Worm (Caenorhabditis elegans): ENCODE data around the gene T22H9.1.

Gene T22H9.1

DNA sequence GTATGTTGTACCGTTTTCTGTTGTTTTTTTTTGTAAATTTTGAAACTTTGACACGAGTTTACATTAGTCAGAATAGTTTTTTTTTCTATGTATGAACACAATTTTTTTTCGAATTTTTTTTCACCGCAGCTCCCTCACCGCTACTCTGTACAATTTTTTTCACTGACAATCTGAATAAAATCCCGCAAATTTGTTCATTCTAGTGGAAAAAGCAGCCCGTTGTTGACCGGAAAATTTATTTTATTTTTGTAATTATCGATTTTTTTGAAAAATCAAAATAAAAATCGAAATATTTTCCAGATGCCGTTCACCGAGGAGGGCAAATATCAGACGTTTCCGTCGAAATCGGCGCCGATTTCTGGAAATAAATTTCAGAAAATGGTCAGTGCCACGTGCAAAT lies at the start of gene T22H9.1:
Gene T22H9.1, plus strand, starts transcription at position 301 of the 400 bp plus-strand sequence.
- TF ChIP-seq him-1 (tag; optimal IDR thresholded peaks at IDR 0.05) (no peak), W03F9.2 (tag; optimal IDR thresholded peaks at IDR 0.05) (no peak), dao-5 (tag; optimal IDR thresholded peaks at IDR 0.05) (no peak)

DNA sequence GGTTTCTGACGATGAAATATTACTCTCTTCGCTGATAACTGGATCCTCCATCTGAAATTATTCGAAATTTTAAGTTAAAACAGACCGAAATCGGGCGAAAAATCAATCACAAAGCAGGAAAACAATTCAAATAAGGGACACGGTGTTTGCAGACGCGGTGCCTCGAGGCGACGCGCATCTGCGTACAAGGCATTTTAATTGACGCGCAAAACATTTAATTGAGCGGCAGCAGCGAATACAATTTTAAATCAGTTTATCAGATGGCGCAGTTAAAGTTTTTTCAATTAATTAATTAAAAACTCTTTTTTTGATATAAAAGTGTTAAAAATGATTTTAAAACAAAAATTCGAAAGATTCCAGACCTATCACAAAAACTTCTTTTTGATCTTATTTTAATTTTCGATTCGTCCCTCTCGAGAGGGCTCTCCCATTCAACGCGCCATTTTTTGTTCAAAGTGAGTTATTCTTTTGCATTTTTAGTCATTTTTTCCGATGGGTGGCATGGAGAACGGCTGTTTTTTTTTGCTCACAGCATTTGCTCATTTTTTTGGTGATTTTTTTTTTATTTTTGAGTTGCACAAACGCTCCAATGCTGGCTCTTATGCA lies 48.0 kb upstream of the T22H9.1 start, which contains the start of gene phf-10:
Gene phf-10, minus strand, starts transcription at position 81 of the 606 bp plus-strand sequence.
- TF ChIP-seq W03F9.2 (tag; optimal IDR thresholded peaks at IDR 0.05) (no peak), him-1 (tag; optimal IDR thresholded peaks at IDR 0.05) (no peak), dao-5 (tag; optimal IDR thresholded peaks at IDR 0.05) (no peak)

DNA sequence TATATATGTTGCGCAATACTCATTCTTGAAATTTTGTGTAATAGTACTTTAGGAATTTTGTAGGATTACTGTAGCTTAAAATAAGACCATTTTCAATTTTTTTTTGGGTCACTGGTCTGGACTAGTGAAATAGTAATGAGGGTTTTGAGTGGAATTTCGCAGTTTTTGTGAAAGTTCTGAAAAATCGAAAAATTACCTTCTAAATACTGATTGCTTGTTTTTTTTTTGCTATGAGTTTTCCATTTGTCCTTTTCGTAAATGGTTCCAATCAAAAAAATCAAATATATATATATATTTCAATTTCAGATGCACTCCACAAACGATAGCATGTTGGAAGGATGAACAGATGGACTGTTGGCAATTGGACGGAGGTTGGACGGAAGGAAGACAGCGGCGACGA lies 47.1 kb upstream of the T22H9.1 start, which contains the start of gene nhr-15:
Gene nhr-15, plus strand, starts transcription at position 301 of the 400 bp plus-strand sequence.
- TF ChIP-seq dao-5 (tag; optimal IDR thresholded peaks at IDR 0.05) (no peak), W03F9.2 (tag; optimal IDR thresholded peaks at IDR 0.05) (no peak), him-1 (tag; optimal IDR thresholded peaks at IDR 0.05) (no peak)

DNA sequence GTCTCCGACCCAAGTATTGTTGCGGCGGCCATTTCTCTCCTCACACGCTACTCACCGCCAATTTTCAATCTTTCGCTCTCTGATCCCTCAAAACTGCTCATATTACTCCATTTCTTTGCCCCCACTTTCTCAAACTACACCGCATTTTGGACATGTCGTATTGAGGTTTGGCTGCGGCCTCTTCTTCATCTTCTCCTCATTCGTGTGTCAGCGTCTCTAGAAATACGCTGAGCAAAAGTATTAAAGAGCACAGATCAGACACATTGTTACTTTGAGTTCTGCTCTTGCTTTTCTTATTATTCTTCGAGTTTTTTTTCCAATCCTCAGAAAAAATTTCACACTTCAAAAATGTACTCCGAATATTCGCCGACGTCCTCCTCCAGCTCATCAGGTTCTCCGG lies 39.6 kb upstream of the T22H9.1 start:
- TF ChIP-seq him-1 (tag; optimal IDR thresholded peaks at IDR 0.05): no peak
- TF ChIP-seq W03F9.2 (tag; optimal IDR thresholded peaks at IDR 0.05): no peak
- TF ChIP-seq dao-5 (tag; optimal IDR thresholded peaks at IDR 0.05): no peak

DNA sequence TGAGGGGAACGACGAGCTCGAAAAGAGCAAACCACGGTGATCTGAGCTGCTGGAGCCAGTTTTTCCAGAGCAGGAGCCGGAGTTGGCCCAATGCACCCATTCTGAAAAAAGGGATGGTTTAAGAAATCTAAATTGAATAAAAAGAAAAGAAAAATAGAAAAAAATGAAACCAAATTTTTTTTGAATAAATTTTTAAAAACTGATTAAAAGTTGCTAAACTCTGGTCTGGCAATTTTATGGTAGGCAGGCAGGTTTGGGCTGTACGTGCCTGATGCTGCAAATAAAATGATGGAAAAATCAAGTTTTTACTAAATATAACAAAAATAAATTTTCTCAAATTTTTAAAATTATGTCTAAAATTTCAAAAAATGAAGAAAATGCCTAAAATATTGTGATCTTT lies 28.9 kb upstream of the T22H9.1 start, which contains the start of gene abt-4:
Gene abt-4, minus strand, starts transcription at position 101 of the 400 bp plus-strand sequence.
- TF ChIP-seq him-1 (tag; optimal IDR thresholded peaks at IDR 0.05): no peak
- no peak for TF ChIP-seq dao-5 (tag; optimal IDR thresholded peaks at IDR 0.05)
- no peak for TF ChIP-seq W03F9.2 (tag; optimal IDR thresholded peaks at IDR 0.05)

DNA sequence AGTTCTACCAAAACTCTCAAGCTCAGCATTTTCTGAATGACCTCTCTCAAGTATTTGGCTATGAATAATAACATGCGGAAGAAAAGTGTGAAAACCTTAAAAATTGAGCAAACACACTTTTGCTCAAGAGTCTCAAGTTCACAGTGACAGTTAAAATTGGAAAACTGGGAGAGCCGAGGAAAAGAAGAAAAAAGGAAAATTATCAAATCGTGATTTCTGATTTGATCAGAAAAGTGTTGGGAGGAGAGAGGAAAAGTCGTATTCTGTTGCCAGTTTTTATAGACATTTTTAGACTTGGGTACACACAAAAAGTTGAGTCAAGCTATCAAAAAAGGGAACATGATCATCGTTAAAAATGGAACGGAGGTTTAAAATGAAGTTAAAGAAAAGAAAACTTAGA lies 28.3 kb upstream of the T22H9.1 start:
- TF ChIP-seq dao-5 (tag; optimal IDR thresholded peaks at IDR 0.05) (no peak), him-1 (tag; optimal IDR thresholded peaks at IDR 0.05) (no peak), W03F9.2 (tag; optimal IDR thresholded peaks at IDR 0.05) (no peak)

DNA sequence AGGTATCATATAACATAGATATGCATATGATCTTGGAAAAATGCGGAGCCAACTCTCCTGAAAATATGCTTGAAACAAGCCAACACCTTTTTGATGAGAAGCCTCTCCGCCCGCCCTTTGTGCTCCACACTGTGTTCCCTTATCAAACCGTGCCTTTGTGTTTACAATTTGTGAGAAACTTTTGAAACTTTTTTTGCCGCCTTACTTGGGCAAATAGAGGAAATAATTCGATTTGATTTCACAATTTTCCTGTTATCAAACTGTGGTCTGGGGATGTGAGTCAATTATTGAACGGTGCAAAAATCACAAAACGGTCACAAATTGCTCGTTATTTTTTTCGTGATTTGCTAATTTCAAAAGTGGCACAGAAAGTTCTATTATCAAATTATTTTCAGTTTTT lies 27.0 kb upstream of the T22H9.1 start:
- TF ChIP-seq him-1 (tag; optimal IDR thresholded peaks at IDR 0.05) (no peak), dao-5 (tag; optimal IDR thresholded peaks at IDR 0.05) (no peak), W03F9.2 (tag; optimal IDR thresholded peaks at IDR 0.05) (no peak)

DNA sequence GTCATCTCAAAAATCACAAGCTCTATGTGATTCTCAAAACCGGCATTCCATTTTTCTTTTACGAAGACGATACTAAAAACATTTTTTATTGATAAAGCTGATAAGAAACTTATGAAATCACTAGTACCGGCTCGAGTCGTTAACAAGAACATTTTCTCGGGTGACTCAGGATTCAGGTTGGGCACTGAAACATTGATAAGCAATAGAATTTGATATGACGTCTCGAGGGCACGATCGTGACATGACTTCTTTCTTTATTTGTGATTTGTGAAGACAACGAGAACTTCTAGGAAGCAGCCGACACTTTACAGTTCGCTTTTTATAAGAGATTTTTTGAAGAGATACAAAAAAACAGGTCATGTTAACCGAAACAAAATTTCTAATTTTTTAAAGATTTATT lies 25.9 kb upstream of the T22H9.1 start:
- TF ChIP-seq dao-5 (tag; optimal IDR thresholded peaks at IDR 0.05): no peak
- TF ChIP-seq W03F9.2 (tag; optimal IDR thresholded peaks at IDR 0.05): no peak
- no peak for TF ChIP-seq him-1 (tag; optimal IDR thresholded peaks at IDR 0.05)

DNA sequence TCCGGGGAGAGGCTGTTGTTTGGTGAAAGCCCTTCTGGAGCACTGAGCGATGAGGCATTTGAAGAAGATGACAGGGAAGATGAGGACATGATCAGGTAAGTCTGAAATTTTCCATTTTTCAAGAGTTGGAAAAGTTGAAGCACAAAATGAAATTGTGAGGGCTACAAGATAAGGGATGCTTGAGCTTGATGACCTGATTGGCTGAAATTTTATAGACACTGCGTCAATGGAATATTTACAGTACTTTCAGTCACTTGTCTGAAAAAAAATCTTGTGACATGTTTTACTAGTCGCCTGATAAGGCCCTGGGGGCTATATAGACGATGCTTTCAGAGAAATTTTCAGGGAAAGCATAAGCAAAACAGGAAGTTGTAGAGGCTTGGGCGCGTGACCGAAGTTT lies 23.2 kb upstream of the T22H9.1 start, which contains the start of gene dmd-8:
Gene dmd-8, minus strand, starts transcription at position 101 of the 400 bp plus-strand sequence.
- TF ChIP-seq dao-5 (tag; optimal IDR thresholded peaks at IDR 0.05) (no peak), him-1 (tag; optimal IDR thresholded peaks at IDR 0.05) (no peak), W03F9.2 (tag; optimal IDR thresholded peaks at IDR 0.05) (no peak)

DNA sequence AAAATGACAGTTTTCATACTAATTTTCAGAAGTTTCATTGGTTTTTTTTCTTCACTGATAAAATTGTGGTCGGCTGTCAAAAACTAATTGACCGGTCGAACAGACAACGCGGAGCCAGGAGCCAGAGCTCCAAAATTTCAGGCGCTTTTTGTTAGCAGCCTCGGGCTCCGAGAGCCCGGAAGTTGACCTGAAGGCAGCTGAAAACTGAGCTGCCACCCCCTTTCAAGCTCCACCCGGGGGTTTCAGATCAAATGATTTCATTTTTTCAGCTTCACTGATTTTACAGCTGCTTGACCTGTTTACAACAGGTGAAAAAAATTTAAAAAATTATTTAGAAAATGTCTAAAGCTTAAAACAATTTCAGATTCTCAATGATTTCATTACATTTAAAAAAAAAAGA lies 17.2 kb upstream of the T22H9.1 start:
- no peak for TF ChIP-seq W03F9.2 (tag; optimal IDR thresholded peaks at IDR 0.05)
- no peak for TF ChIP-seq dao-5 (tag; optimal IDR thresholded peaks at IDR 0.05)
- TF ChIP-seq him-1 (tag; optimal IDR thresholded peaks at IDR 0.05): no peak

DNA sequence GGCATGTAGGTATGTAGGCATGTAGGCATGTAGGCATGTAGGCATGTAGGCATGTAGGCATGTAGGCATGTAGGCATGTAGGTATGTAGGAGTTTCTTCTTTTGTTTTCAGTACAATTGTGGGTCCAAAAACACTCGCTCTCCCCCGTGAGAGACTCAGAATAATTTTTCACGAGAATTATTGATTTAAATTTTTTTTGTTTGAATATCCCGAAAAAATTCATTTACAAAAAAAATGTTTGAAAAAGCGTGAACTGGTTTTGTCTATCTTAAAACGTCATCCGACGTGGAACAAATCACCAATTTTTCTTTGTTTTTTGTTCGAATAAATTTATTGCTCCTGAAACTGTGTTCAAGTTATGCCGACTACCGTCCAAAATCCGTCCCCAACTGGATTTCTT lies 16.4 kb upstream of the T22H9.1 start, which contains the start of gene wago-10:
Gene wago-10, plus strand, starts transcription at position 301 of the 400 bp plus-strand sequence.
- no peak for TF ChIP-seq W03F9.2 (tag; optimal IDR thresholded peaks at IDR 0.05)
- TF ChIP-seq him-1 (tag; optimal IDR thresholded peaks at IDR 0.05): no peak
- no peak for TF ChIP-seq dao-5 (tag; optimal IDR thresholded peaks at IDR 0.05)

DNA sequence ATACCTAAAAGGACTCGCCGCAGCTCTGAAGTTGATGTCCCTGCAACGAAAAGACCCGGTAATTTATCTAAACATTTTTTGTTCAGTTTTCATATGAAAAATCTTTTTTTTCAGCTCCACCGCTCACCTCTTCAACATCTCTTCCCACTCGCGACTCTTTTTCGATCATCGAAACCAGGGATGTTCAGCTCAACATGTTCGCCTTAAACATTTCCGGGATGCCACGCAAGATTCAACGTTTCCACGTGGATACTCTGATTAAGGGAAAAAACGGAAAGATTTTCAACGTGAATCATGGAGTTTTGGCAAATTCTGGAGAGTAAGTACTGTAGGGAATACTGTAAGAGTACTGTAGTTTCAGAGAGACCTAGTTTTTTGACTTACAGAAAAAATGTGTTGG lies 16.0 kb upstream of the T22H9.1 start:
- TF ChIP-seq him-1 (tag; optimal IDR thresholded peaks at IDR 0.05) (no peak), dao-5 (tag; optimal IDR thresholded peaks at IDR 0.05) (no peak), W03F9.2 (tag; optimal IDR thresholded peaks at IDR 0.05) (no peak)

DNA sequence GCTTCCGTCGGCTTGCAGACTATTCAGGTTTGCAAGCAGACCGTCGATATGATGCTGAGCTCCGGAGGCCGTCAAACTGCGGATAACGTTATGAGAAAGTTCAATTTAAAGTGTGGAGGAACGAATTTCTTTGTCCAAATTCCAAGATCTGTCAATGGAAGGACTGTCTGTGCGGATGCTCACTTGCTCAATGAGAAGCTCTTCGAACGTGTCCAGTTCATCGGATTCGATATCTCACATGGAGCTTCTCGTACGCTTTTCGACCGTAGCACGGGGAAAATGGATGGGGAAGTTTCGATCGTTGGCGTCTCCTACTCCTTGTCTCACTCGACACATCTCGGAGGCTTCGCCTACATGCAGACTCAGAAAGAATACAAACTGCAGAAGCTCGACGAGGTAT lies 13.6 kb upstream of the T22H9.1 start:
- TF ChIP-seq him-1 (tag; optimal IDR thresholded peaks at IDR 0.05) (no peak), W03F9.2 (tag; optimal IDR thresholded peaks at IDR 0.05) (no peak), dao-5 (tag; optimal IDR thresholded peaks at IDR 0.05) (no peak)

DNA sequence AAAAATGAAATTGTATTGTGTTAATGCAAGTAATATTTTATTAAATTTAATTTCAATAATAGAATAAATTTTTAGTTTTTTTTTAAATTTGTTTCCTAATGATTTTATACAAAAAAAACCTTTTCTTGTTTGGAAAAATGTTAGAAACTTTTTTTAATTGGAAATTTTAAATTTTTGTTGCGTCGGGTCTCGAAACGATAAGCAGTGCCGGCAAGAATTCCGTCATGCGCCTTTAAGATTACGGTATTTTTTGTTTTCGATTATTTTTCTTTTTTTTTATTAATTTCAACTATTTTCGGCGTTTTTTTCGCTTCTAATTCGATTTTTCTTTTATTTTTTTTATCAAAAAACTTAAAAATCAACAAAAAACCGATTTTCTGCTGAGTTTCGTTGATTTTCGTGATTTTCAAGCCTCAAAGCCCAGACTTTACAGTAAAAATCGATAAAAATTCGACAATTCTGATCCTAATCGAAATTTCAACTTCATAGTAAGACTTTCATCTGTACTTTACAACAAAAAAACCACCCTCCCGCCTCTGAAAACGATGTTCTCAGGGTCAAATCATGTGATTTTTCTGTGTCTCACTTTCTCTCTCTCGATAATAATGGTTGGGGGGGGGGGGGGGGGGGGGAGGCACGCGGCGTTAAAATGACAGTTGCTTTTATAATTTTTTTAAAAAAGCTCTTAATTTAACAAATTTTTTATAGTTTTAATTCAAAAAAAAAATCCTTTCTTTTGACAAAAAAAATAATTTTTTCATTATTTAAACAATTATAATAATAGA lies 11.8 kb upstream of the T22H9.1 start:
- TF ChIP-seq dao-5 (tag; optimal IDR thresholded peaks at IDR 0.05) (no peak), him-1 (tag; optimal IDR thresholded peaks at IDR 0.05) (no peak)
